Fruit fly (Drosophila melanogaster) whole organism, larva: Measurements from ENCODE around the gene Elys.
A peak's percentile ranks its signal among the peaks of the same experiment; 100 is the strongest.

Experiments
- noc ChIP-seq: fragments of 200-800 bp; sonication (Bioruptor generic); optimal IDR thresholded peaks from 3 replicates; lab custom pipeline; 2019; ENCODE audit warnings: missing biosample characterization, mild to moderate bottlenecking, missing genetic modification characterization, moderate library complexity

Elys gene

dm6 chrX:19668405-19668804, 16.3 kb downstream of the Elys start:
- TF ChIP-seq noc (tag; lab: Kevin White, UChicago): peak; percentile 99

dm6 chrX:19675662-19676061, 23.6 kb downstream of the Elys start, which contains the start of gene et:
Gene et (minus strand): TSS chrX:19675891.
- no peak for TF ChIP-seq noc (tag; lab: Kevin White, UChicago)

- TF ChIP-seq noc (tag; lab: Kevin White, UChicago): no peak
These were observed 27.1 kb downstream of the Elys start for dm6 chrX:19679207-19679606.

- peak; percentile 42 for TF ChIP-seq noc (tag; lab: Kevin White, UChicago)
These were observed 31.2 kb downstream of the Elys start, which contains the start of the genes dome and Ubqn for dm6 chrX:19683040-19683875. Gene dome (minus strand): TSS chrX:19683518. Gene Ubqn (plus strand): TSS chrX:19683808.

dm6 chrX:19684048-19684447, 31.9 kb downstream of the Elys start:
- TF ChIP-seq noc (tag; lab: Kevin White, UChicago): no peak

- TF ChIP-seq noc (tag; lab: Kevin White, UChicago): no peak
These were observed 36.7 kb downstream of the Elys start, which contains the start of gene CG14227 for dm6 chrX:19688848-19689247. Gene CG14227 (minus strand): TSS chrX:19688948.

dm6 chrX:19690050-19690449, 37.9 kb downstream of the Elys start:
- TF ChIP-seq noc (tag; lab: Kevin White, UChicago): no peak

- TF ChIP-seq noc (tag; lab: Kevin White, UChicago): peak; percentile 77
These were observed 41.0 kb downstream of the Elys start, which contains the start of gene Mer for dm6 chrX:19692951-19693698. Gene Mer (minus strand): TSS chrX:19693500.

dm6 chrX:19694792-19695558, 42.9 kb downstream of the Elys start, which contains the start of gene CG14229:
Gene CG14229 (minus strand): TSS chrX:19695250.
- no peak for TF ChIP-seq noc (tag; lab: Kevin White, UChicago)

dm6 chrX:19696845-19697244, 44.7 kb downstream of the Elys start, which contains the start of gene Cdc42:
Gene Cdc42 (plus strand): TSS chrX:19697091.
- no peak for TF ChIP-seq noc (tag; lab: Kevin White, UChicago)

dm6 chrX:19697255-19697877, 45.3 kb downstream of the Elys start:
- TF ChIP-seq noc (tag; lab: Kevin White, UChicago): no peak

- no peak for TF ChIP-seq noc (tag; lab: Kevin White, UChicago)
These were observed 49.5 kb downstream of the Elys start, which contains the start of gene Tcs4 for dm6 chrX:19701611-19702010. Gene Tcs4 (minus strand): TSS chrX:19701755.

- peak; percentile 16 for TF ChIP-seq noc (tag; lab: Kevin White, UChicago)
These were observed 52.0 kb downstream of the Elys start, which contains the start of the genes CG14230 and CG14232 for dm6 chrX:19704083-19704482. Gene CG14230 (plus strand): TSS chrX:19704176. Gene CG14232 (minus strand): TSS chrX:19704259.
